Fruit fly (Drosophila melanogaster): ENCODE results near the gene pyd3.
A peak's percentile ranks its signal among the peaks of the same experiment; 100 is the strongest.

Gene pyd3

DNA sequence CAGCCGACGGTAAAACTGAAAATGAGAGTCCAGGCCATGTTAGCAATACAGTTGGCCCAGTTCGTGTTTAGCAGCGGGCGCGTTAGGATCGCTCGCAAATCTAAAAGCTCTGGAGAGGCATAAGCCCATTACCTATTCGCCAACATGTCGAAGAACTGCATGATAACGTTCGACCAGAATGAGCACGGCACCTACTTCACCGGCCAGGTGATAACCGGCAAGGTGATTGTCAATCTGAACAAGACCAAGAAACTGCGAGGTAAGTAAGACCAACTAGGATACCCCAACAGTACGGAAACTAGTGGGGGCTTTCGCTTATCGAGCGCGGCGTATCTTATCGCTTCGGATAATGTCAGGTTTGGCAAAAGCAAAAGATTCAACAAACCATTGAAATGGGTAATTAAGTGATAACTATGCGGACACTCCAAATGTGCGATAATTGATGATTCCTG, 40.7 kb upstream of the pyd3 start, which contains the start of gene CG10086 (continued):
- TF ChIP-seq CG11085 (GFP tag; IDR thresholded peaks at IDR 0.05) (peak; percentile 16; the same call in 1 of the 2 replicates), tup (GFP tag; optimal IDR thresholded peaks at IDR 0.05) (no peak), Deaf1 (tag; optimal IDR thresholded peaks at IDR 0.05) (peak; percentile 37), HmgZ (tag; optimal IDR thresholded peaks at IDR 0.05) (peak; percentile 51), mirr (GFP tag; optimal IDR thresholded peaks at IDR 0.05) (peak; percentile 83), CG10543 (GFP tag; optimal IDR thresholded peaks at IDR 0.05) (peak; percentile 32), ara (GFP tag; IDR thresholded peaks at IDR 0.05) (no peak), Mad (GFP tag; optimal IDR thresholded peaks at IDR 0.05) (no peak), Nf-YA (GFP tag; IDR thresholded peaks at IDR 0.05) (no peak), CG9932 (GFP tag; IDR thresholded peaks at IDR 0.05) (no peak), lab (GFP tag; optimal IDR thresholded peaks at IDR 0.05) (peak; percentile 38), Xrp1 (GFP tag; IDR thresholded peaks at IDR 0.05) (no peak), CG15269 (tag; optimal IDR thresholded peaks at IDR 0.05) (no peak), sug (tag; optimal IDR thresholded peaks at IDR 0.05) (peak; percentile 94), Hr3 (GFP tag; optimal IDR thresholded peaks at IDR 0.05) (no peak), CG7963 (GFP tag; IDR thresholded peaks at IDR 0.05; ENCODE audit: partially characterized antibody) (no peak), pnt (GFP tag; optimal IDR thresholded peaks at IDR 0.05) (no peak), CG12155 (GFP tag; optimal IDR thresholded peaks at IDR 0.05) (no peak), gsb-n (tag; optimal IDR thresholded peaks at IDR 0.05) (no peak), Dip2 (GFP tag; IDR thresholded peaks at IDR 0.05) (no peak), CG4707 (GFP tag; optimal IDR thresholded peaks at IDR 0.05) (no peak)

DNA sequence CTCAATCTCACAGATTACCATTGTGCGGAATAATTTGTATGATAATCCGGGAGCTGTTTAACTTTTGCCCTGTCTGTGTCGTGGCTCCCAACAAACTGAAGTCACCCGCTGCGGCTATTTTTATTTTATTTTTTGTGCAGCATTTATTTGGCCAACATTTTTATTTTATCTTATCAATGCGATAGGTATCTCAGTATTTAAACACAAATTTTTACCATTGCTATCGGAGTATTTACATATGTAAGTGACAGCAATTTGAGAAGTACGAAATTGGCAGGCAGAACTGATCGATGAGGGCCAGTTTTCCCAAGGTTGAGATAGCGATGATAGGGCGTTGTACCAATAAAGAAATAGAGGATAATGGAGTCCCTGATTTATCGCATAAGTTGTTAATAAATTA, 40.2 kb upstream of the pyd3 start, which contains the start of gene CG18746:
TSS of gene CG18746 (minus strand) at position 101 of the 400 bp plus-strand sequence.
- peak in 1 of 2 experiments; percentile 8 for TF ChIP-seq eve (GFP tag; optimal IDR thresholded peaks at IDR 0.05)
- peak; percentile 36 for TF ChIP-seq sd (tag; optimal IDR thresholded peaks at IDR 0.05)
- peak; percentile 7 for TF ChIP-seq mirr (GFP tag; optimal IDR thresholded peaks at IDR 0.05)
- no peak for TF ChIP-seq caup (GFP tag; optimal IDR thresholded peaks at IDR 0.05; ENCODE audit: severe bottlenecking)
- TF ChIP-seq lilli (GFP tag; optimal IDR thresholded peaks at IDR 0.05) = no peak
- peak; percentile 9 for TF ChIP-seq lab (GFP tag; optimal IDR thresholded peaks at IDR 0.05)
- no peak for TF ChIP-seq danr (GFP tag; IDR thresholded peaks at IDR 0.05)

DNA sequence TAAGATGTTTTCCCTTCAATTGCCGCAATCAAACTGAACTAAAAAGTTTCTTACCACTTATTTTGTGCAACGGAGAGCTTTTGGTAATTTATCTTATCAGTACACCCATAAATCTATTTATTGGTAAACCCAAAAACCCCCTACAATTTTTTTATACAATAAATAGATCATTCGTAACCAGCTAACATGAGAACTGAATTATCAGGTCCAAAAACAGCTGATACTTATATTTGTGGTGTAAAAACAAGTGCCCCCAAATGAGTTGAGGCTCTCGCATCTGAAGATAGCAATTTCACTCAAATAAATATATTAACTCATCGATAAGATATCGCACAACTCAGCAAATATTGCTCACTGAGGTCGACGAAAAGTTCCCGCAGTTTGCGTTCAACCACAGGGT, 38.0 kb upstream of the pyd3 start, which contains the start of gene CG18748:
TSS of gene CG18748 (minus strand) at position 25 of the 400 bp plus-strand sequence.
- TF ChIP-seq gcm2 (GFP tag; optimal IDR thresholded peaks at IDR 0.05) (no peak), Nf-YB (GFP tag; optimal IDR thresholded peaks at IDR 0.05) (no peak), sd (tag; optimal IDR thresholded peaks at IDR 0.05) (peak; percentile 16), Doc3 (GFP tag; IDR thresholded peaks at IDR 0.05; ENCODE audit: partially characterized antibody) (no peak), CG1832 (GFP tag; optimal IDR thresholded peaks at IDR 0.05) (no peak), CG5180 (GFP tag; optimal IDR thresholded peaks at IDR 0.05) (peak; percentile 19), sug (tag; optimal IDR thresholded peaks at IDR 0.05) (peak; percentile 92), CG10147 (GFP tag; optimal IDR thresholded peaks at IDR 0.05) (no peak), z (GFP tag; IDR thresholded peaks at IDR 0.05) (peak; percentile 72; the same call in 1 of the 3 replicates), B-H1 (GFP tag; IDR thresholded peaks at IDR 0.05) (no peak), E2f1 (GFP tag; IDR thresholded peaks at IDR 0.05) (no peak), ftz-f1 (GFP tag; optimal IDR thresholded peaks at IDR 0.05) (no peak), crp (GFP tag; optimal IDR thresholded peaks at IDR 0.05) (peak in 1 of 2 experiments; percentile 12), Hey (tag; optimal IDR thresholded peaks at IDR 0.05) (peak; percentile 5), pnt (GFP tag; optimal IDR thresholded peaks at IDR 0.05) (no peak), CG34376 (GFP tag; optimal IDR thresholded peaks at IDR 0.05) (peak; percentile 59), tin (GFP tag; optimal IDR thresholded peaks at IDR 0.05) (no peak), Dip2 (GFP tag; IDR thresholded peaks at IDR 0.05) (no peak), zen2 (GFP tag; IDR thresholded peaks at IDR 0.05; ENCODE audit: partially characterized antibody) (no peak), ranshi (GFP tag; IDR thresholded peaks at IDR 0.05) (no peak), tx (GFP tag; optimal IDR thresholded peaks at IDR 0.05) (no peak), Pdp1 (GFP tag; optimal IDR thresholded peaks at IDR 0.05) (peak in 1 of 2 experiments; percentile 22), Bteb2 (GFP tag; optimal IDR thresholded peaks at IDR 0.05) (no peak), B-H2 (GFP tag; optimal IDR thresholded peaks at IDR 0.05) (no peak), kni (GFP tag; optimal IDR thresholded peaks at IDR 0.05) (no peak), CG11247 (GFP tag; IDR thresholded peaks at IDR 0.05) (no peak)

Measured in whole organism, embryonic.